Fruit fly (Drosophila melanogaster): ENCODE results near the gene CG10301.

DNA sequence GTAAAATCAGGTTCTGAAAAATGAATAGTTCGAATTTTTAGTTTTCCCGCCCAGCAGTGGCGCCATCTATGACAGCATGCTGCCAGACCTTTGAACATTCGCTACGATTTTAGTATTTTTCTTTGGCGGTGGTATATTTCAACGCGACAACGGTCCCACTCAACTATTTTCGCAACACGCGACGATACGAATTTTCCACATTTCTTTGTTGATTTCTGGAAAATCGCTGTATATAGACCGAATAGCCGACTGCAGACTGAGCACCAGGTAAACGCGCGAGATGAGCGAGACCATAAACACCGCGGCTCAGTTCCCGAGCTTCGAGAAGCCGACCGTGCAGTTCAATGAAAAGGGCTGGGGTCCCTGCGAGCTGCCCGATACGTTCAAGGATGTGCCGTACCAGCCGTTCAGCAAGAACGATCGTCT lies 30.0 kb upstream of the CG10301 start, which contains the start of gene eIF3d1:
- TF ChIP-seq pan (optimal IDR thresholded peaks at IDR 0.05) = no peak
- no peak for TF ChIP-seq psq (optimal IDR thresholded peaks at IDR 0.05)
- no peak for TF ChIP-seq Dll (optimal IDR thresholded peaks at IDR 0.05)
- no peak for TF ChIP-seq EcR (GFP tag; optimal IDR thresholded peaks at IDR 0.05)
- no peak for TF ChIP-seq CG8478 (optimal IDR thresholded peaks at IDR 0.05)
- no peak for TF ChIP-seq usp (GFP tag; optimal IDR thresholded peaks at IDR 0.05)
